Fruit fly (Drosophila melanogaster) whole organism, embryonic: ENCODE data around the gene Mfe2.

Experiments used
- Aef1 ChIP-seq: fragments of 200-800 bp; sonication (Bioruptor generic); IDR thresholded peaks from 3 replicates; pipeline ENCODE4 v1.3.6; 2022; ENCODE audit warnings: missing biosample characterization, missing genetic modification characterization
- Bgb ChIP-seq: fragments of 200-800 bp; sonication (Bioruptor generic); IDR thresholded peaks from 2 replicates; pipeline ENCODE4 v1.3.6; 2022; ENCODE audit warnings: missing biosample characterization, missing genetic modification characterization; ENCODE audit not compliant: partially characterized antibody
- BtbVII ChIP-seq: fragments of 200-800 bp; sonication (Bioruptor generic); optimal IDR thresholded peaks from 3 replicates; lab custom pipeline; 2017; ENCODE audit warnings: missing biosample characterization, mild to moderate bottlenecking, missing genetic modification characterization
- CG10274 ChIP-seq: fragments of 200-800 bp; sonication (Bioruptor generic); optimal IDR thresholded peaks from 3 replicates; lab custom pipeline; 2017; ENCODE audit warnings: missing biosample characterization, mild to moderate bottlenecking, missing genetic modification characterization
- CG10979 ChIP-seq: fragments of 200-800 bp; sonication (Bioruptor generic); optimal IDR thresholded peaks from 2 replicates; lab custom pipeline; 2018; ENCODE audit warnings: missing biosample characterization, mild to moderate bottlenecking, missing genetic modification characterization, moderate library complexity
- CG15601 ChIP-seq: fragments of 200-800 bp; sonication (Bioruptor generic); optimal IDR thresholded peaks from 3 replicates; lab custom pipeline; 2019; ENCODE audit warnings: missing biosample characterization, mild to moderate bottlenecking, missing genetic modification characterization, moderate library complexity
- CG16813 ChIP-seq: fragments of 200-800 bp; sonication (Bioruptor generic); IDR thresholded peaks from 3 replicates; pipeline ENCODE4 v1.3.6; 2022; ENCODE audit warnings: missing biosample characterization, missing genetic modification characterization; ENCODE audit not compliant: partially characterized antibody
- CG16863 ChIP-seq: fragments of 200-800 bp; sonication (Bioruptor generic); optimal IDR thresholded peaks from 3 replicates; lab custom pipeline; 2016; ENCODE audit warnings: missing biosample characterization, missing genetic modification characterization
- CG17328 ChIP-seq: fragments of 200-800 bp; sonication (Bioruptor generic); IDR thresholded peaks from 2 replicates; pipeline ENCODE4 v1.3.6; 2022; ENCODE audit warnings: missing biosample characterization, missing genetic modification characterization
- CG17385 ChIP-seq: fragments of 200-800 bp; sonication (Bioruptor generic); optimal IDR thresholded peaks from 3 replicates; lab custom pipeline; 2018; ENCODE audit warnings: missing biosample characterization, mild to moderate bottlenecking, missing genetic modification characterization
- CG2116 ChIP-seq: fragments of 200-800 bp; sonication (Bioruptor generic); optimal IDR thresholded peaks from 3 replicates; lab custom pipeline; 2018; ENCODE audit warnings: missing biosample characterization, mild to moderate bottlenecking, missing genetic modification characterization
- CG2889 ChIP-seq: fragments of 200-800 bp; sonication (Bioruptor generic); IDR thresholded peaks from 3 replicates; pipeline ENCODE4 v1.3.6; 2022; ENCODE audit warnings: missing biosample characterization, missing genetic modification characterization
- CG31365 ChIP-seq: fragments of 200-800 bp; sonication (Bioruptor generic); optimal IDR thresholded peaks from 2 replicates; lab custom pipeline; 2018; ENCODE audit warnings: missing biosample characterization, mild to moderate bottlenecking, missing genetic modification characterization
- CG4282 ChIP-seq: fragments of 200-800 bp; sonication (Bioruptor generic); optimal IDR thresholded peaks from 2 replicates; lab custom pipeline; 2016; ENCODE audit warnings: missing biosample characterization, missing genetic modification characterization
- CG5953 ChIP-seq: fragments of 200-800 bp; sonication (Bioruptor generic); IDR thresholded peaks from 2 replicates; pipeline ENCODE4 v1.3.6; 2022; ENCODE audit warnings: missing biosample characterization, missing genetic modification characterization
- CG6689 ChIP-seq: fragments of 200-800 bp; sonication (Bioruptor generic); IDR thresholded peaks from 2 replicates; pipeline ENCODE4 v1.3.6; 2022; ENCODE audit warnings: missing biosample characterization, missing genetic modification characterization
- CG6765 ChIP-seq: fragments of 200-800 bp; sonication (Bioruptor generic); optimal IDR thresholded peaks from 3 replicates; lab custom pipeline; 2017; ENCODE audit warnings: missing biosample characterization, mild to moderate bottlenecking, missing genetic modification characterization
- CG8089 ChIP-seq: fragments of 200-800 bp; sonication (Bioruptor generic); optimal IDR thresholded peaks from 3 replicates; lab custom pipeline; 2016; ENCODE audit warnings: missing biosample characterization, missing genetic modification characterization
- CG8478 ChIP-seq: fragments of >200 bp; optimal IDR thresholded peaks from 2 replicates; lab custom pipeline; 2018
- CG9727 ChIP-seq: fragments of 200-800 bp; sonication (Bioruptor generic); optimal IDR thresholded peaks from 3 replicates; lab custom pipeline; 2017; ENCODE audit warnings: missing biosample characterization, mild to moderate bottlenecking, missing genetic modification characterization
- Camta ChIP-seq: fragments of 200-800 bp; sonication (Bioruptor generic); optimal IDR thresholded peaks from 2 replicates; lab custom pipeline; 2016; ENCODE audit warnings: missing biosample characterization, missing genetic modification characterization
- Dek ChIP-seq: fragments of 200-800 bp; sonication (Bioruptor generic); optimal IDR thresholded peaks from 3 replicates; lab custom pipeline; 2019; ENCODE audit warnings: missing biosample characterization, mild to moderate bottlenecking, missing genetic modification characterization, moderate library complexity
- Dip3 ChIP-seq: fragments of 200-800 bp; sonication (Bioruptor generic); optimal IDR thresholded peaks from 3 replicates; lab custom pipeline; 2016; ENCODE audit warnings: missing biosample characterization, missing genetic modification characterization
- Doc2 ChIP-seq: fragments of 200-800 bp; sonication (Bioruptor generic); IDR thresholded peaks from 2 replicates; pipeline ENCODE4 v1.3.6; 2022; ENCODE audit warnings: missing biosample characterization, missing genetic modification characterization
- ERR ChIP-seq: fragments of 200-800 bp; sonication (Bioruptor generic); optimal IDR thresholded peaks from 2 replicates; lab custom pipeline; 2016; ENCODE audit warnings: missing biosample characterization, missing genetic modification characterization
- HHEX ChIP-seq: fragments of 200-800 bp; sonication (Bioruptor generic); optimal IDR thresholded peaks from 3 replicates; lab custom pipeline; 2017; ENCODE audit warnings: missing biosample characterization, mild to moderate bottlenecking, missing genetic modification characterization, missing genetic modification reagents
- HLH3B ChIP-seq: fragments of 200-800 bp; sonication (Bioruptor generic); IDR thresholded peaks from 2 replicates; pipeline ENCODE4 v1.3.6; 2022; ENCODE audit warnings: missing biosample characterization, missing genetic modification characterization
- Hmx ChIP-seq: fragments of 200-800 bp; sonication (Bioruptor generic); optimal IDR thresholded peaks from 2 replicates; lab custom pipeline; 2016; ENCODE audit warnings: missing biosample characterization, missing genetic modification characterization
- Hr3 ChIP-seq: fragments of 200-800 bp; sonication (Bioruptor generic); optimal IDR thresholded peaks from 3 replicates; lab custom pipeline; 2016; ENCODE audit warnings: missing biosample characterization, missing genetic modification characterization
- NC2α ChIP-seq: fragments of 200-800 bp; sonication (Bioruptor generic); optimal IDR thresholded peaks from 2 replicates; lab custom pipeline; 2016; ENCODE audit warnings: missing biosample characterization, missing genetic modification characterization
- YL-1 ChIP-seq: fragments of 200-800 bp; sonication (Bioruptor generic); optimal IDR thresholded peaks from 3 replicates; lab custom pipeline; 2017; ENCODE audit warnings: missing biosample characterization, mild to moderate bottlenecking, missing genetic modification characterization
- abd-A ChIP-seq: fragments of 200-800 bp; sonication (Bioruptor generic); optimal IDR thresholded peaks from 3 replicates; lab custom pipeline; 2019; ENCODE audit warnings: missing biosample characterization, mild to moderate bottlenecking, missing genetic modification characterization, moderate library complexity
- ase ChIP-seq: fragments of 200-800 bp; sonication (Bioruptor generic); IDR thresholded peaks from 3 replicates; pipeline ENCODE4 v1.3.6; 2022; ENCODE audit warnings: missing biosample characterization, missing genetic modification characterization
- bcd ChIP-seq: fragments of 200-800 bp; sonication (Bioruptor generic); optimal IDR thresholded peaks from 2 replicates; lab custom pipeline; 2017; ENCODE audit warnings: missing biosample characterization, mild to moderate bottlenecking, missing genetic modification characterization
- bigmax ChIP-seq: fragments of 200-800 bp; sonication (Bioruptor generic); optimal IDR thresholded peaks from 2 replicates; lab custom pipeline; 2018; ENCODE audit warnings: missing biosample characterization, mild to moderate bottlenecking, missing genetic modification characterization
- bsh ChIP-seq, 2 experiments: fragments of 200-800 bp; sonication (Bioruptor generic); optimal IDR thresholded peaks; 2 replicates each; lab custom pipeline; 2017 to 2018; ENCODE audit warnings: mild to moderate bottlenecking in 2 of 2, missing biosample characterization in 2 of 2, missing genetic modification characterization in 2 of 2, moderate library complexity in 1 of 2
- eve ChIP-seq, 2 experiments: fragments of >200 bp; optimal IDR thresholded peaks; 2 replicates each; lab custom pipeline; 2017; ENCODE audit warnings: missing biosample characterization in 2 of 2, missing genetic modification characterization in 2 of 2
- fu2 ChIP-seq: fragments of 200-800 bp; sonication (Bioruptor generic); optimal IDR thresholded peaks from 2 replicates; lab custom pipeline; 2016; ENCODE audit warnings: missing biosample characterization, missing genetic modification characterization
- gsb ChIP-seq: fragments of 200-800 bp; sonication (Bioruptor generic); IDR thresholded peaks from 2 replicates; pipeline ENCODE4 v1.3.6; 2022; ENCODE audit warnings: missing biosample characterization, missing genetic modification characterization
- her ChIP-seq: fragments of 200-800 bp; sonication (Bioruptor generic); optimal IDR thresholded peaks from 2 replicates; lab custom pipeline; 2016; ENCODE audit warnings: missing biosample characterization, missing genetic modification characterization
- insv ChIP-seq, 2 experiments: fragments of 200-800 bp; sonication (Bioruptor generic); optimal IDR thresholded peaks; 3 replicates each; lab custom pipeline; 2016 to 2018; ENCODE audit warnings: missing biosample characterization in 2 of 2, missing genetic modification characterization in 2 of 2
- kay ChIP-seq: fragments of 200-800 bp; sonication (Bioruptor generic); optimal IDR thresholded peaks from 2 replicates; lab custom pipeline; 2016; ENCODE audit warnings: missing biosample characterization, missing genetic modification characterization
- ken ChIP-seq: fragments of 200-800 bp; sonication (Bioruptor generic); IDR thresholded peaks from 3 replicates; pipeline ENCODE4 v1.3.6; 2022; ENCODE audit warnings: missing biosample characterization, missing genetic modification characterization
- lov ChIP-seq, 2 experiments: fragments of 200-800 bp in 1 of 2; fragments of >200 bp in 1 of 2; sonication (Bioruptor generic) in 1 of 2; IDR thresholded peaks in 1 of 2; optimal IDR thresholded peaks in 1 of 2; 2 replicates in 1 of 2; 3 replicates in 1 of 2; pipeline versions ENCODE4 v1.3.6 to Lab custom; 2017 to 2022; ENCODE audit warnings: missing biosample characterization in 1 of 2, missing genetic modification characterization in 1 of 2
- nau ChIP-seq: fragments of 200-800 bp; sonication (Bioruptor generic); optimal IDR thresholded peaks from 3 replicates; lab custom pipeline; 2017; ENCODE audit warnings: missing biosample characterization, mild to moderate bottlenecking, missing genetic modification characterization, missing genetic modification reagents
- otp ChIP-seq: fragments of 200-800 bp; sonication (Bioruptor generic); IDR thresholded peaks from 3 replicates; pipeline ENCODE4, ENCODE4 v1.3.6; 2022; ENCODE audit warnings: missing biosample characterization, missing genetic modification characterization
- pita ChIP-seq: fragments of 200-800 bp; sonication (Bioruptor generic); optimal IDR thresholded peaks from 2 replicates; lab custom pipeline; 2017; ENCODE audit warnings: missing biosample characterization, mild to moderate bottlenecking, missing genetic modification characterization
- run ChIP-seq: fragments of 200-800 bp; sonication (Bioruptor generic); optimal IDR thresholded peaks from 3 replicates; lab custom pipeline; 2018; ENCODE audit warnings: missing biosample characterization, mild to moderate bottlenecking, missing genetic modification characterization
- wek ChIP-seq: fragments of 200-800 bp; sonication (Bioruptor generic); optimal IDR thresholded peaks from 3 replicates; lab custom pipeline; 2018; ENCODE audit warnings: missing biosample characterization, mild to moderate bottlenecking, missing genetic modification characterization, moderate library complexity
- zf30C ChIP-seq: fragments of 200-800 bp; sonication (Bioruptor generic); optimal IDR thresholded peaks from 3 replicates; lab custom pipeline; 2018; ENCODE audit warnings: missing biosample characterization, mild to moderate bottlenecking, missing genetic modification characterization
- zfh1 ChIP-seq: fragments of 200-800 bp; sonication (Bioruptor generic); IDR thresholded peaks from 3 replicates; pipeline ENCODE4 v1.3.6; 2022; ENCODE audit warnings: missing biosample characterization, missing genetic modification characterization

Mfe2 gene

dm6 chrX:16270795-16271194 lies at the start of gene Mfe2 (continued):
- TF ChIP-seq CG9727 (GFP tag; lab: Kevin White, UChicago) (no peak), gsb (GFP tag; lab: Robert Waterston, UW) (no peak), wek (GFP tag; lab: Kevin White, UChicago) (peak; percentile 10), Dip3 (GFP tag; lab: Kevin White, UChicago) (peak; percentile 58), CG2889 (no peak), CG15601 (peak; percentile 35), fu2 (GFP tag; lab: Kevin White, UChicago) (peak; percentile 73), CG10274 (GFP tag; lab: Kevin White, UChicago) (no peak), Doc2 (no peak), run (no peak), nau (GFP tag; lab: Kevin White, UChicago) (peak; percentile 2), Aef1 (GFP tag; lab: Robert Waterston, UW) (no peak), ken (GFP tag; lab: Robert Waterston, UW) (peak; percentile 72), insv (GFP tag; optimal IDR thresholded peaks at IDR 0.05; lab: Kevin White, UChicago) (peak in 1 of 2 experiments; percentile 56), CG10979 (tag; lab: Kevin White, UChicago) (peak; percentile 6), CG5953 (GFP tag; lab: Robert Waterston, UW) (no peak), CG16813 (0 out of 3 replicates have a peak, but pooled peaks have one; percentile 30), abd-A (tag; lab: Kevin White, UChicago) (no peak), zfh1 (GFP tag; lab: Robert Waterston, UW) (peak; percentile 42; the same call in 2 of the 3 replicates), bcd (GFP tag; lab: Kevin White, UChicago) (peak; percentile 58), Hmx (GFP tag; lab: Kevin White, UChicago) (no peak), CG8089 (peak; percentile 12), CG6765 (no peak), YL-1 (GFP tag; lab: Kevin White, UChicago) (peak; percentile 77), CG6689 (GFP tag; lab: Robert Waterston, UW) (no peak), otp (GFP tag; lab: Robert Waterston, UW) (no peak), lov (optimal IDR thresholded peaks at IDR 0.05; lab: Kevin White, UChicago) (no peak), lov (GFP tag; IDR thresholded peaks at IDR 0.05; lab: Robert Waterston, UW) (0 out of 3 replicates have a peak, but pooled peaks have one; percentile 11), Dek (tag; lab: Kevin White, UChicago) (peak; percentile 20), ase (GFP tag; lab: Robert Waterston, UW) (no peak), HHEX (GFP tag; lab: Kevin White, UChicago) (peak; percentile 28), CG31365 (tag; lab: Kevin White, UChicago) (no peak), kay (GFP tag; lab: Kevin White, UChicago) (peak; percentile 39), bsh (GFP tag; optimal IDR thresholded peaks at IDR 0.05; lab: Kevin White, UChicago) (peak; percentile 20 to 60), HLH3B (GFP tag; lab: Robert Waterston, UW) (no peak), Bgb (GFP tag; lab: Robert Waterston, UW) (peak; percentile 65), eve (GFP tag; optimal IDR thresholded peaks at IDR 0.05; lab: Kevin White, UChicago) (no peak), NC2α (GFP tag; lab: Kevin White, UChicago) (peak; percentile 1), CG16863 (GFP tag; lab: Kevin White, UChicago) (no peak), bigmax (no peak), BtbVII (GFP tag; lab: Kevin White, UChicago) (no peak), her (GFP tag; lab: Kevin White, UChicago) (peak; percentile 70), Camta (GFP tag; lab: Kevin White, UChicago) (peak; percentile 53), CG4282 (GFP tag; lab: Kevin White, UChicago) (peak; percentile 70), CG2116 (peak; percentile 65), zf30C (GFP tag; lab: Kevin White, UChicago) (no peak), CG17385 (GFP tag; lab: Kevin White, UChicago) (no peak), pita (GFP tag; lab: Kevin White, UChicago) (peak; percentile 91), Hr3 (peak; percentile 47), CG17328 (GFP tag; lab: Robert Waterston, UW) (no peak), CG8478 (peak; percentile 80), ERR (GFP tag; lab: Kevin White, UChicago) (peak; percentile 57)
